Worm (Caenorhabditis elegans) whole organism, late embryonic: ENCODE data around the gene Y60C6A.2.
A peak's percentile ranks its signal among the peaks of the same experiment; 100 is the strongest.

ENCODE experiments used
- C08G9.2 ChIP-seq: sonication (generic microtip); optimal IDR thresholded peaks from 2 replicates; lab custom pipeline; 2016; ENCODE audit warnings: mild to moderate bottlenecking, missing genetic modification characterization, moderate library complexity, missing compliant biosample characterization
- C38D4.7 ChIP-seq: fragments of 200-800 bp; sonication (Bioruptor generic); optimal IDR thresholded peaks from 2 replicates; lab custom pipeline; 2018; ENCODE audit warnings: mild to moderate bottlenecking, missing genetic modification characterization, moderate library complexity, missing compliant biosample characterization
- F13H6.1 ChIP-seq: sonication (generic microtip); optimal IDR thresholded peaks from 2 replicates; lab custom pipeline; 2016; ENCODE audit warnings: missing genetic modification characterization, missing compliant biosample characterization
- T23F11.4 ChIP-seq: fragments of 200-800 bp; sonication (Bioruptor generic); optimal IDR thresholded peaks from 2 replicates; lab custom pipeline; 2018; ENCODE audit warnings: mild to moderate bottlenecking, missing genetic modification characterization, missing compliant biosample characterization
- ceh-18 ChIP-seq: sonication (generic microtip); optimal IDR thresholded peaks from 2 replicates; lab custom pipeline; 2016; ENCODE audit warnings: missing genetic modification characterization, missing compliant biosample characterization
- ceh-19 ChIP-seq: fragments of 200-800 bp; sonication (Bioruptor generic); optimal IDR thresholded peaks from 2 replicates; lab custom pipeline; 2018; ENCODE audit warnings: mild to moderate bottlenecking, missing genetic modification characterization, missing compliant biosample characterization
- ceh-2 ChIP-seq: sonication (generic microtip); optimal IDR thresholded peaks from 2 replicates; lab custom pipeline; 2016; ENCODE audit warnings: missing genotype, missing genetic modification characterization, missing compliant biosample characterization
- ceh-30 ChIP-seq: fragments of 150-350 bp; optimal IDR thresholded peaks from 2 replicates; lab custom pipeline; 2014; ENCODE audit warnings: missing biosample characterization, missing genetic modification characterization
- ceh-31 ChIP-seq: sonication (generic microtip); optimal IDR thresholded peaks from 2 replicates; lab custom pipeline; 2016; ENCODE audit warnings: missing genetic modification characterization, missing compliant biosample characterization
- ceh-34 ChIP-seq: sonication (generic microtip); optimal IDR thresholded peaks from 2 replicates; lab custom pipeline; 2016; ENCODE audit warnings: mild to moderate bottlenecking, missing genetic modification characterization, missing compliant biosample characterization
- ceh-45 ChIP-seq: fragments of 200-800 bp; sonication (Bioruptor generic); IDR thresholded peaks from 2 replicates; pipeline ENCODE4 v1.3.6; 2022; ENCODE audit warnings: missing genetic modification reagents, missing genetic modification characterization, missing compliant biosample characterization
- ceh-48 ChIP-seq: sonication (generic microtip); optimal IDR thresholded peaks from 2 replicates; lab custom pipeline; 2016; ENCODE audit warnings: missing genetic modification characterization, inconsistent platforms, missing compliant biosample characterization
- ceh-9 ChIP-seq: sonication (generic microtip); optimal IDR thresholded peaks from 2 replicates; lab custom pipeline; 2016; ENCODE audit warnings: mild to moderate bottlenecking, missing genetic modification characterization, inconsistent platforms, missing compliant biosample characterization
- che-1 ChIP-seq: sonication (generic microtip); optimal IDR thresholded peaks from 2 replicates; lab custom pipeline; 2016; ENCODE audit warnings: mild to moderate bottlenecking, missing genetic modification characterization, missing compliant biosample characterization
- dve-1 ChIP-seq: sonication (generic microtip); optimal IDR thresholded peaks from 2 replicates; lab custom pipeline; 2017; ENCODE audit warnings: antibody characterized with exemption, mild to moderate bottlenecking, missing genetic modification characterization, missing compliant biosample characterization
- elt-4 ChIP-seq: sonication (generic microtip); optimal IDR thresholded peaks from 2 replicates; lab custom pipeline; 2016; ENCODE audit warnings: missing genetic modification characterization, missing compliant biosample characterization
- ets-4 ChIP-seq: sonication (generic microtip); optimal IDR thresholded peaks from 2 replicates; lab custom pipeline; 2016; ENCODE audit warnings: missing genetic modification characterization, missing compliant biosample characterization
- eyg-1 ChIP-seq: sonication (generic microtip); optimal IDR thresholded peaks from 2 replicates; lab custom pipeline; 2016; ENCODE audit warnings: missing genotype, missing genetic modification characterization, missing compliant biosample characterization
- fax-1 ChIP-seq: sonication (generic microtip); optimal IDR thresholded peaks from 2 replicates; lab custom pipeline; 2016; ENCODE audit warnings: missing genotype, missing genetic modification characterization, missing compliant biosample characterization
- fkh-10 ChIP-seq: fragments of 150-350 bp; optimal IDR thresholded peaks from 2 replicates; lab custom pipeline; 2014; ENCODE audit warnings: missing biosample characterization, missing genetic modification reagents, missing genetic modification characterization
- fkh-6 ChIP-seq: sonication (generic microtip); optimal IDR thresholded peaks from 2 replicates; lab custom pipeline; 2016; ENCODE audit warnings: missing genetic modification characterization, missing compliant biosample characterization
- gmeb-2 ChIP-seq: sonication (generic microtip); optimal IDR thresholded peaks from 2 replicates; lab custom pipeline; 2016; ENCODE audit warnings: missing genetic modification characterization, inconsistent platforms, missing compliant biosample characterization
- hlh-15 ChIP-seq: sonication (generic microtip); optimal IDR thresholded peaks from 2 replicates; lab custom pipeline; 2016; ENCODE audit warnings: missing genetic modification characterization, missing compliant biosample characterization
- hlh-30 ChIP-seq: sonication (generic microtip); optimal IDR thresholded peaks from 2 replicates; lab custom pipeline; 2017; ENCODE audit warnings: antibody characterized with exemption, missing genetic modification characterization, missing compliant biosample characterization; ENCODE audit not compliant: insufficient read depth
- hlh-6 ChIP-seq: sonication (generic microtip); optimal IDR thresholded peaks from 2 replicates; lab custom pipeline; 2016; ENCODE audit warnings: missing genotype, missing genetic modification characterization, missing compliant biosample characterization
- hlh-8 ChIP-seq: sonication (generic microtip); optimal IDR thresholded peaks from 2 replicates; lab custom pipeline; 2016; ENCODE audit warnings: missing genotype, missing genetic modification characterization, missing compliant biosample characterization
- lim-6 ChIP-seq: sonication (generic microtip); optimal IDR thresholded peaks from 2 replicates; lab custom pipeline; 2016; ENCODE audit warnings: missing genetic modification characterization, missing compliant biosample characterization
- lin-11 ChIP-seq: fragments of 200-800 bp; sonication (Bioruptor generic); optimal IDR thresholded peaks from 2 replicates; lab custom pipeline; 2018; ENCODE audit warnings: mild to moderate bottlenecking, missing genetic modification characterization, missing compliant biosample characterization
- nfya-1 ChIP-seq: sonication (generic microtip); optimal IDR thresholded peaks from 2 replicates; lab custom pipeline; 2017; ENCODE audit warnings: missing genetic modification characterization, mild to moderate bottlenecking, missing compliant biosample characterization, antibody characterized with exemption, moderate library complexity
- pat-9 ChIP-seq: fragments of 200-800 bp; sonication (Bioruptor generic); optimal IDR thresholded peaks from 2 replicates; lab custom pipeline; 2018; ENCODE audit warnings: mild to moderate bottlenecking, missing genetic modification characterization, moderate library complexity, missing compliant biosample characterization
- pax-1 ChIP-seq: fragments of 150-350 bp; optimal IDR thresholded peaks from 2 replicates; lab custom pipeline; 2014; ENCODE audit warnings: missing biosample characterization, missing genetic modification characterization
- pha-2 ChIP-seq: sonication (generic microtip); optimal IDR thresholded peaks from 2 replicates; lab custom pipeline; 2017; ENCODE audit warnings: mild to moderate bottlenecking, missing genetic modification characterization, missing compliant biosample characterization
- pros-1 ChIP-seq: fragments of 150-350 bp; optimal IDR thresholded peaks from 2 replicates; lab custom pipeline; 2014; ENCODE audit warnings: missing biosample characterization, missing genetic modification reagents, missing genetic modification characterization
- rnt-1 ChIP-seq: sonication (generic microtip); optimal IDR thresholded peaks from 2 replicates; lab custom pipeline; 2016; ENCODE audit warnings: missing genetic modification characterization, missing compliant biosample characterization
- sdc-2 ChIP-seq: sonication (generic microtip); optimal IDR thresholded peaks from 2 replicates; lab custom pipeline; 2016; ENCODE audit warnings: missing genotype, missing genetic modification characterization, missing compliant biosample characterization
- tbx-2 ChIP-seq: sonication (generic microtip); optimal IDR thresholded peaks from 2 replicates; lab custom pipeline; 2016; ENCODE audit warnings: missing genetic modification characterization, missing compliant biosample characterization
- tbx-7 ChIP-seq: sonication (generic microtip); optimal IDR thresholded peaks from 2 replicates; lab custom pipeline; 2016; ENCODE audit warnings: missing genotype, missing genetic modification characterization, missing compliant biosample characterization
- ttx-3 ChIP-seq: sonication (generic microtip); optimal IDR thresholded peaks from 2 replicates; lab custom pipeline; 2016; ENCODE audit warnings: missing genetic modification reagents, missing genetic modification characterization, missing compliant biosample characterization
- unc-3 ChIP-seq, 2 experiments: fragments of 200-800 bp in 1 of 2; sonication (Bioruptor generic) in 1 of 2; sonication (generic microtip) in 1 of 2; conservative IDR thresholded peaks in 1 of 2; optimal IDR thresholded peaks in 1 of 2; 2 replicates each; pipeline versions ENCODE4 v1.3.6 to Lab custom; 2016 to 2022; ENCODE audit warnings: missing compliant biosample characterization in 2 of 2, missing genetic modification characterization in 2 of 2, missing genetic modification reagents in 1 of 2
- unc-42 ChIP-seq: sonication (generic microtip); optimal IDR thresholded peaks from 2 replicates; lab custom pipeline; 2016; ENCODE audit warnings: missing genotype, missing genetic modification characterization, missing compliant biosample characterization
- unc-55 ChIP-seq: sonication (generic microtip); optimal IDR thresholded peaks from 2 replicates; lab custom pipeline; 2017; ENCODE audit warnings: missing biosample characterization, missing genetic modification reagents, missing genetic modification characterization

Y60C6A.2 gene

ce11 chrV:4818563-4818962, 33.3 kb upstream of the Y60C6A.2 start, which contains the start of gene ccep-97:
TSS of gene ccep-97 (minus strand) at chrV:4818663.
- no peak for TF ChIP-seq unc-55 (GFP tag; lab: Kevin White, UChicago)
- no peak for TF ChIP-seq dve-1 (tag; lab: Kevin White, UChicago)
- no peak for TF ChIP-seq hlh-30
- TF ChIP-seq T23F11.4 (GFP tag; lab: Kevin White, UChicago): no peak
- no peak for TF ChIP-seq ceh-19
- TF ChIP-seq, all 69 proteins: peak for 0

ce11 chrV:4813825-4814224, 28.6 kb upstream of the Y60C6A.2 start:
- TF ChIP-seq nfya-1: peak; percentile 53
- no peak for TF ChIP-seq ceh-19
- TF ChIP-seq, all 69 proteins: peak for 1

ce11 chrV:4810653-4811052, 25.4 kb upstream of the Y60C6A.2 start:
- TF ChIP-seq gmeb-2 (tag; lab: Kevin White, UChicago): no peak
- no peak for TF ChIP-seq lim-6 (tag; lab: Kevin White, UChicago)
- no peak for TF ChIP-seq unc-3 (GFP tag; conservative IDR thresholded peaks at IDR 0.05; lab: Robert Waterston, UW)
- TF ChIP-seq unc-3 (tag; optimal IDR thresholded peaks at IDR 0.05; lab: Kevin White, UChicago): no peak
- TF ChIP-seq pax-1 (tag; lab: Kevin White, UChicago): no peak
- no peak for TF ChIP-seq sdc-2
- TF ChIP-seq ceh-19: peak; percentile 31
- TF ChIP-seq elt-4 (tag; lab: Kevin White, UChicago): no peak
- peak; percentile 56 for TF ChIP-seq nfya-1
- TF ChIP-seq fax-1 (tag; lab: Kevin White, UChicago): no peak
- no peak for TF ChIP-seq ceh-48 (tag; lab: Kevin White, UChicago)
- peak; percentile 43 for TF ChIP-seq unc-55 (GFP tag; lab: Kevin White, UChicago)
- TF ChIP-seq lin-11 (tag; lab: Kevin White, UChicago): no peak
- TF ChIP-seq ceh-2: peak; percentile 26
- peak; percentile 4 for TF ChIP-seq hlh-8 (tag; lab: Kevin White, UChicago)
- TF ChIP-seq fkh-6 (tag; lab: Kevin White, UChicago): no peak
- TF ChIP-seq tbx-7 (tag; lab: Kevin White, UChicago): no peak
- peak; percentile 43 for TF ChIP-seq pros-1 (tag; lab: Kevin White, UChicago)
- no peak for TF ChIP-seq rnt-1 (tag; lab: Kevin White, UChicago)
- TF ChIP-seq C38D4.7 (GFP tag; lab: Kevin White, UChicago): no peak
- TF ChIP-seq ceh-30: no peak
- TF ChIP-seq unc-42: peak; percentile 24
- TF ChIP-seq pha-2: no peak
- no peak for TF ChIP-seq C08G9.2 (tag; lab: Kevin White, UChicago)
- TF ChIP-seq ttx-3 (tag; lab: Kevin White, UChicago): no peak
- TF ChIP-seq eyg-1 (tag; lab: Kevin White, UChicago): no peak
- no peak for TF ChIP-seq ceh-9 (tag; lab: Kevin White, UChicago)
- peak; percentile 43 for TF ChIP-seq ceh-18
- peak; percentile 29 for TF ChIP-seq ceh-34 (tag; lab: Kevin White, UChicago)
- no peak for TF ChIP-seq ets-4 (tag; lab: Kevin White, UChicago)
- TF ChIP-seq ceh-31: peak; percentile 57
- TF ChIP-seq pat-9: no peak
- TF ChIP-seq fkh-10 (GFP tag; lab: Kevin White, UChicago): no peak
- TF ChIP-seq tbx-2 (tag; lab: Kevin White, UChicago): peak; percentile 40
- TF ChIP-seq hlh-15: no peak
- no peak for TF ChIP-seq che-1 (tag; lab: Kevin White, UChicago)
- no peak for TF ChIP-seq ceh-45 (GFP tag; lab: Robert Waterston, UW)
- no peak for TF ChIP-seq hlh-6 (tag; lab: Kevin White, UChicago)
- TF ChIP-seq F13H6.1: no peak
- TF ChIP-seq, all 69 proteins: peak for 11
